Fruit fly (Drosophila melanogaster) whole organism, embryonic: ENCODE measurements around the gene Ser.

Source experiments
- C15 ChIP-seq: fragments of 200-800 bp; sonication (Bioruptor generic); IDR thresholded peaks from 3 replicates; pipeline ENCODE4 v1.3.6; 2022; ENCODE audit warnings: missing biosample characterization, missing genetic modification characterization
- CG10979 ChIP-seq: fragments of 200-800 bp; sonication (Bioruptor generic); optimal IDR thresholded peaks from 2 replicates; lab custom pipeline; 2018; ENCODE audit warnings: missing biosample characterization, mild to moderate bottlenecking, missing genetic modification characterization, moderate library complexity
- CG11696 ChIP-seq: fragments of 200-800 bp; sonication (Bioruptor generic); IDR thresholded peaks from 2 replicates; pipeline ENCODE4 v1.3.6; 2022; ENCODE audit warnings: missing biosample characterization, missing genetic modification characterization
- CG14014 ChIP-seq: fragments of 200-800 bp; sonication (Bioruptor generic); IDR thresholded peaks from 2 replicates; pipeline ENCODE4 v1.3.6; 2022; ENCODE audit warnings: missing biosample characterization, missing genetic modification characterization
- CG14710 ChIP-seq: fragments of 200-800 bp; sonication (Bioruptor generic); optimal IDR thresholded peaks from 3 replicates; lab custom pipeline; 2019; ENCODE audit warnings: missing biosample characterization, mild to moderate bottlenecking, missing genetic modification characterization, moderate library complexity
- CG15269 ChIP-seq: fragments of 200-800 bp; sonication (Bioruptor generic); optimal IDR thresholded peaks from 2 replicates; lab custom pipeline; 2018; ENCODE audit warnings: missing biosample characterization, mild to moderate bottlenecking, missing genetic modification characterization, moderate library complexity
- CG15514 ChIP-seq: fragments of 200-800 bp; sonication (Bioruptor generic); optimal IDR thresholded peaks from 3 replicates; lab custom pipeline; 2017; ENCODE audit warnings: missing biosample characterization, missing genetic modification characterization, mild to moderate bottlenecking, moderate library complexity, missing genetic modification reagents
- CG16815 ChIP-seq: fragments of 200-800 bp; sonication (Bioruptor generic); optimal IDR thresholded peaks from 3 replicates; lab custom pipeline; 2017; ENCODE audit warnings: missing biosample characterization, mild to moderate bottlenecking, missing genetic modification characterization
- CG2120 ChIP-seq: fragments of 200-800 bp; sonication (Bioruptor generic); optimal IDR thresholded peaks from 3 replicates; lab custom pipeline; 2016; ENCODE audit warnings: missing biosample characterization, missing genetic modification characterization
- CG2889 ChIP-seq: fragments of 200-800 bp; sonication (Bioruptor generic); IDR thresholded peaks from 3 replicates; pipeline ENCODE4 v1.3.6; 2022; ENCODE audit warnings: missing biosample characterization, missing genetic modification characterization
- CG32767 ChIP-seq: fragments of 200-800 bp; sonication (Bioruptor generic); IDR thresholded peaks from 2 replicates; pipeline ENCODE4 v1.3.6; 2022; ENCODE audit warnings: missing biosample characterization, missing genetic modification characterization
- CG6175 ChIP-seq: fragments of 200-800 bp; sonication (Bioruptor generic); IDR thresholded peaks from 3 replicates; pipeline ENCODE4 v1.3.6; 2022; ENCODE audit warnings: missing biosample characterization, missing genetic modification characterization
- CG6765 ChIP-seq: fragments of 200-800 bp; sonication (Bioruptor generic); optimal IDR thresholded peaks from 3 replicates; lab custom pipeline; 2017; ENCODE audit warnings: missing biosample characterization, mild to moderate bottlenecking, missing genetic modification characterization
- CG7357 ChIP-seq: fragments of 200-800 bp; sonication (Bioruptor generic); IDR thresholded peaks from 3 replicates; pipeline ENCODE4 v1.3.6; 2022; ENCODE audit warnings: missing biosample characterization, missing genetic modification characterization
- CG8924 ChIP-seq: fragments of 200-800 bp; optimal IDR thresholded peaks from 3 replicates; lab custom pipeline; 2019; ENCODE audit warnings: missing biosample characterization, mild to moderate bottlenecking, missing genetic modification characterization, moderate library complexity
- CG9876 ChIP-seq: fragments of 200-800 bp; sonication (Bioruptor generic); optimal IDR thresholded peaks from 2 replicates; lab custom pipeline; 2016; ENCODE audit warnings: missing biosample characterization, missing genetic modification characterization
- CTCF ChIP-seq: fragments of 200-800 bp; sonication (Bioruptor generic); optimal IDR thresholded peaks from 2 replicates; lab custom pipeline; 2017; ENCODE audit warnings: missing biosample characterization, mild to moderate bottlenecking, missing genetic modification characterization, moderate library complexity
- Camta ChIP-seq: fragments of 200-800 bp; sonication (Bioruptor generic); optimal IDR thresholded peaks from 2 replicates; lab custom pipeline; 2016; ENCODE audit warnings: missing biosample characterization, missing genetic modification characterization
- Dek ChIP-seq: fragments of 200-800 bp; sonication (Bioruptor generic); optimal IDR thresholded peaks from 3 replicates; lab custom pipeline; 2019; ENCODE audit warnings: missing biosample characterization, mild to moderate bottlenecking, missing genetic modification characterization, moderate library complexity
- Doc2 ChIP-seq: fragments of 200-800 bp; sonication (Bioruptor generic); IDR thresholded peaks from 2 replicates; pipeline ENCODE4 v1.3.6; 2022; ENCODE audit warnings: missing biosample characterization, missing genetic modification characterization
- H15 ChIP-seq: fragments of 200-800 bp; sonication (Bioruptor generic); IDR thresholded peaks from 3 replicates; pipeline ENCODE4 v1.3.6; 2022; ENCODE audit warnings: missing biosample characterization, missing genetic modification characterization
- HmgZ ChIP-seq: fragments of 200-800 bp; sonication (Bioruptor generic); optimal IDR thresholded peaks from 2 replicates; lab custom pipeline; 2018; ENCODE audit warnings: missing biosample characterization, mild to moderate bottlenecking, missing genetic modification characterization
- MTF-1 ChIP-seq: fragments of 200-800 bp; sonication (Bioruptor generic); optimal IDR thresholded peaks from 2 replicates; lab custom pipeline; 2018; ENCODE audit warnings: missing biosample characterization, mild to moderate bottlenecking, missing genetic modification characterization, borderline replicate concordance
- Optix ChIP-seq: fragments of 200-800 bp; sonication (Bioruptor generic); IDR thresholded peaks from 3 replicates; pipeline ENCODE4 v1.3.6; 2022; ENCODE audit warnings: missing biosample characterization, missing genetic modification characterization
- Scr ChIP-seq: fragments of 200-800 bp; sonication (Bioruptor generic); IDR thresholded peaks from 2 replicates; pipeline ENCODE4 v1.3.6; 2022; ENCODE audit warnings: missing biosample characterization, missing genetic modification characterization; ENCODE audit not compliant: partially characterized antibody
- crol ChIP-seq: fragments of 200-800 bp; sonication (Bioruptor generic); IDR thresholded peaks from 2 replicates; pipeline ENCODE4 v1.3.6; 2022; ENCODE audit warnings: missing biosample characterization, missing genetic modification characterization
- dimm ChIP-seq: fragments of 200-800 bp; sonication (Bioruptor generic); IDR thresholded peaks from 2 replicates; pipeline ENCODE4 v1.3.6; 2022; ENCODE audit warnings: missing biosample characterization, missing genetic modification characterization
- dmrt99B ChIP-seq: fragments of 200-800 bp; sonication (Bioruptor generic); optimal IDR thresholded peaks from 2 replicates; lab custom pipeline; 2018; ENCODE audit warnings: missing biosample characterization, mild to moderate bottlenecking, missing genetic modification characterization, moderate library complexity
- emc ChIP-seq: fragments of 200-800 bp; sonication (Bioruptor generic); optimal IDR thresholded peaks from 2 replicates; lab custom pipeline; 2016; ENCODE audit warnings: missing biosample characterization, missing genetic modification characterization
- hth ChIP-seq: fragments of >200 bp; optimal IDR thresholded peaks from 2 replicates; lab custom pipeline; 2017; ENCODE audit warnings: inconsistent platforms
- ind ChIP-seq: fragments of 200-800 bp; sonication (Bioruptor generic); optimal IDR thresholded peaks from 3 replicates; lab custom pipeline; 2016; ENCODE audit warnings: missing biosample characterization, missing genetic modification characterization
- insv ChIP-seq, 2 experiments: fragments of 200-800 bp; sonication (Bioruptor generic); optimal IDR thresholded peaks; 3 replicates each; lab custom pipeline; 2016 to 2018; ENCODE audit warnings: missing biosample characterization in 2 of 2, missing genetic modification characterization in 2 of 2
- kay ChIP-seq: fragments of 200-800 bp; sonication (Bioruptor generic); optimal IDR thresholded peaks from 2 replicates; lab custom pipeline; 2016; ENCODE audit warnings: missing biosample characterization, missing genetic modification characterization
- nerfin-2 ChIP-seq: fragments of 200-800 bp; sonication (Bioruptor generic); IDR thresholded peaks from 2 replicates; pipeline ENCODE4 v1.3.6; 2022; ENCODE audit warnings: missing biosample characterization, missing genetic modification characterization; ENCODE audit not compliant: partially characterized antibody
- pfk ChIP-seq: fragments of 200-800 bp; sonication (Bioruptor generic); optimal IDR thresholded peaks from 2 replicates; lab custom pipeline; 2018; ENCODE audit warnings: missing biosample characterization, mild to moderate bottlenecking, missing genetic modification characterization, moderate library complexity
- pzg ChIP-seq: fragments of 200-800 bp; sonication (Bioruptor generic); optimal IDR thresholded peaks from 3 replicates; lab custom pipeline; 2018; ENCODE audit warnings: missing biosample characterization, mild to moderate bottlenecking, missing genetic modification characterization, moderate library complexity
- shn ChIP-seq: fragments of 200-800 bp; sonication (Bioruptor generic); optimal IDR thresholded peaks from 3 replicates; lab custom pipeline; 2016; ENCODE audit warnings: missing biosample characterization, missing genetic modification characterization
- sob ChIP-seq: fragments of 200-800 bp; sonication (Bioruptor generic); IDR thresholded peaks from 2 replicates; pipeline ENCODE4 v1.3.6; 2022; ENCODE audit warnings: missing biosample characterization, missing genetic modification characterization
- sug ChIP-seq: fragments of 200-800 bp; optimal IDR thresholded peaks from 2 replicates; lab custom pipeline; 2019; ENCODE audit warnings: missing biosample characterization, mild to moderate bottlenecking, missing genetic modification characterization, moderate library complexity
- tll ChIP-seq, 2 experiments: fragments of 200-800 bp in 1 of 2; fragments of >200 bp in 1 of 2; sonication (Bioruptor generic) in 1 of 2; optimal IDR thresholded peaks; 2 replicates each; lab custom pipeline; 2017 to 2019; ENCODE audit warnings: missing biosample characterization in 2 of 2, missing genetic modification characterization in 2 of 2, mild to moderate bottlenecking in 1 of 2, moderate library complexity in 1 of 2
- wek ChIP-seq: fragments of 200-800 bp; sonication (Bioruptor generic); optimal IDR thresholded peaks from 3 replicates; lab custom pipeline; 2018; ENCODE audit warnings: missing biosample characterization, mild to moderate bottlenecking, missing genetic modification characterization, moderate library complexity
- zen2 ChIP-seq: fragments of 200-800 bp; sonication (Bioruptor generic); IDR thresholded peaks from 3 replicates; pipeline ENCODE4 v1.3.6; 2022; ENCODE audit warnings: missing biosample characterization, missing genetic modification characterization; ENCODE audit not compliant: partially characterized antibody

Ser gene

dm6 chr3R:27152129-27152968, 41.7 kb downstream of the Ser start (continued):
- TF ChIP-seq CG2120 (GFP tag; lab: Kevin White, UChicago), result peak; percentile 74
- no peak for TF ChIP-seq CG16815 (GFP tag; lab: Kevin White, UChicago)
- peak; percentile 48 for TF ChIP-seq CG8924 (tag; lab: Kevin White, UChicago)
- peak; percentile 25 for TF ChIP-seq ind (GFP tag; lab: Kevin White, UChicago)
- TF ChIP-seq Doc2 (GFP tag; lab: Robert Waterston, UW), result no peak
- no peak for TF ChIP-seq CG6765 (GFP tag; lab: Kevin White, UChicago)
- no peak for TF ChIP-seq Optix (GFP tag; lab: Robert Waterston, UW)
- no peak for TF ChIP-seq wek
- TF ChIP-seq CG15514, result peak; percentile 37
- peak; percentile 68 for TF ChIP-seq dmrt99B (tag; lab: Kevin White, UChicago)
- TF ChIP-seq CTCF (GFP tag; lab: Kevin White, UChicago), result no peak
- peak; percentile 19 for TF ChIP-seq CG14710
- 0 out of 2 replicates have a peak, but pooled peaks have one; percentile 39 for TF ChIP-seq CG14014
- TF ChIP-seq emc, result no peak
- no peak for TF ChIP-seq tll (GFP tag; optimal IDR thresholded peaks at IDR 0.05; lab: Kevin White, UChicago)
- TF ChIP-seq Camta (GFP tag; lab: Kevin White, UChicago), result no peak
- TF ChIP-seq pzg (GFP tag; lab: Kevin White, UChicago), result no peak
- TF ChIP-seq CG2889, result 0 out of 3 replicates have a peak, but pooled peaks have one; percentile 11
- TF ChIP-seq CG32767 (GFP tag; lab: Robert Waterston, UW), result no peak
- TF ChIP-seq CG6175, result no peak
- TF ChIP-seq Scr, result no peak
- TF ChIP-seq H15 (GFP tag; lab: Robert Waterston, UW), result no peak
- no peak for TF ChIP-seq sug (tag; lab: Kevin White, UChicago)
- 0 out of 3 replicates have a peak, but pooled peaks have one; percentile 22 for TF ChIP-seq CG7357 (GFP tag; lab: Robert Waterston, UW)
- TF ChIP-seq CG15269 (tag; lab: Kevin White, UChicago), result peak; percentile 65
- no peak for TF ChIP-seq HmgZ (tag; lab: Kevin White, UChicago)
- TF ChIP-seq MTF-1 (GFP tag; lab: Kevin White, UChicago), result no peak
- peak; percentile 40 for TF ChIP-seq CG10979
- TF ChIP-seq kay, result no peak
- TF ChIP-seq CG9876 (GFP tag; lab: Kevin White, UChicago), result no peak
- TF ChIP-seq nerfin-2 (GFP tag; lab: Robert Waterston, UW), result no peak
- TF ChIP-seq shn, result peak; percentile 29
- TF ChIP-seq dimm (GFP tag; lab: Robert Waterston, UW), result no peak
- no peak for TF ChIP-seq pfk (GFP tag; lab: Kevin White, UChicago)
- peak in 1 of 2 experiments; percentile 55 for TF ChIP-seq insv (GFP tag; optimal IDR thresholded peaks at IDR 0.05; lab: Kevin White, UChicago)
- no peak for TF ChIP-seq zen2 (GFP tag; lab: Robert Waterston, UW)
- peak; percentile 16 for TF ChIP-seq Dek
- TF ChIP-seq hth (lab: Kevin White, UChicago), result no peak
- TF ChIP-seq sob, result peak; percentile 51; the same call in 1 of the 2 replicates
- TF ChIP-seq crol (GFP tag; lab: Robert Waterston, UW), result peak; percentile 23; the same call in 1 of the 2 replicates
- TF ChIP-seq CG11696 (GFP tag; lab: Robert Waterston, UW), result no peak
- no peak for TF ChIP-seq C15
